Fruit fly (Drosophila melanogaster) whole organism, prepupa: ENCODE results near the gene CG43245.
A peak's percentile ranks its signal among the peaks of the same experiment; 100 is the strongest.

ENCODE experiments used
- CG10669 ChIP-seq: fragments of 200-800 bp; sonication (Bioruptor generic); optimal IDR thresholded peaks from 3 replicates; lab custom pipeline; 2018; ENCODE audit warnings: missing biosample characterization, mild to moderate bottlenecking, missing genetic modification characterization, moderate library complexity
- CG11294 ChIP-seq: fragments of 200-800 bp; sonication (Bioruptor generic); IDR thresholded peaks from 2 replicates; pipeline ENCODE4 v1.3.6; 2022; ENCODE audit warnings: missing biosample characterization, missing genetic modification characterization
- CG11762 ChIP-seq: fragments of 200-800 bp; sonication (Bioruptor generic); optimal IDR thresholded peaks from 3 replicates; lab custom pipeline; 2016; ENCODE audit warnings: missing biosample characterization, missing genetic modification characterization; ENCODE audit not compliant: insufficient read depth
- CG11902 ChIP-seq: fragments of 200-800 bp; sonication (Bioruptor generic); optimal IDR thresholded peaks from 3 replicates; lab custom pipeline; 2016; ENCODE audit warnings: missing biosample characterization, missing genetic modification characterization
- CG15336 ChIP-seq: fragments of 200-800 bp; sonication (Bioruptor generic); IDR thresholded peaks from 2 replicates; pipeline ENCODE4 v1.3.6; 2022; ENCODE audit warnings: missing biosample characterization, missing genetic modification characterization
- CG1621 ChIP-seq: fragments of 200-800 bp; sonication (Bioruptor generic); optimal IDR thresholded peaks from 3 replicates; lab custom pipeline; 2018; ENCODE audit warnings: missing biosample characterization, mild to moderate bottlenecking, missing genetic modification characterization
- CG3032 ChIP-seq: fragments of 200-800 bp; optimal IDR thresholded peaks from 2 replicates; lab custom pipeline; 2019; ENCODE audit warnings: missing biosample characterization, mild to moderate bottlenecking, missing genetic modification characterization, moderate library complexity
- CG34406 ChIP-seq: fragments of 200-800 bp; sonication (Bioruptor generic); optimal IDR thresholded peaks from 3 replicates; lab custom pipeline; 2016; ENCODE audit warnings: missing biosample characterization, missing genetic modification characterization
- CG3919 ChIP-seq: fragments of 200-800 bp; sonication (Bioruptor generic); optimal IDR thresholded peaks from 3 replicates; lab custom pipeline; 2016; ENCODE audit warnings: missing biosample characterization, missing genetic modification characterization
- CG6276 ChIP-seq: fragments of 200-800 bp; sonication (Bioruptor generic); optimal IDR thresholded peaks from 2 replicates; lab custom pipeline; 2017; ENCODE audit warnings: missing biosample characterization, mild to moderate bottlenecking, missing genetic modification characterization
- CG6792 ChIP-seq: fragments of 200-800 bp; sonication (Bioruptor generic); optimal IDR thresholded peaks from 3 replicates; lab custom pipeline; 2016; ENCODE audit warnings: missing biosample characterization, missing genetic modification characterization
- CG6854 ChIP-seq: fragments of 200-800 bp; sonication (Bioruptor generic); optimal IDR thresholded peaks from 2 replicates; lab custom pipeline; 2017; ENCODE audit warnings: missing biosample characterization, mild to moderate bottlenecking, missing genetic modification characterization
- CG7368 ChIP-seq: fragments of 200-800 bp; sonication (Bioruptor generic); optimal IDR thresholded peaks from 3 replicates; lab custom pipeline; 2016; ENCODE audit warnings: missing biosample characterization, missing genetic modification characterization
- CG8119 ChIP-seq: fragments of 200-800 bp; sonication (Bioruptor generic); IDR thresholded peaks from 3 replicates; pipeline ENCODE4 v1.3.6; 2022; ENCODE audit warnings: missing biosample characterization, missing genetic modification characterization
- CG8632 ChIP-seq: fragments of 200-800 bp; sonication (Bioruptor generic); optimal IDR thresholded peaks from 3 replicates; lab custom pipeline; 2016; ENCODE audit warnings: missing biosample characterization, missing genetic modification characterization
- Eip75B ChIP-seq: fragments of 200-800 bp; sonication (Bioruptor generic); optimal IDR thresholded peaks from 3 replicates; lab custom pipeline; 2016; ENCODE audit warnings: missing biosample characterization, missing genetic modification characterization
- Ets21C ChIP-seq: fragments of 200-800 bp; sonication (Bioruptor generic); optimal IDR thresholded peaks from 3 replicates; lab custom pipeline; 2016; ENCODE audit warnings: missing biosample characterization, missing genetic modification characterization
- Ets96B ChIP-seq: fragments of 200-800 bp; optimal IDR thresholded peaks from 2 replicates; lab custom pipeline; 2019; ENCODE audit warnings: missing biosample characterization, mild to moderate bottlenecking, missing genetic modification characterization, moderate library complexity
- Gug ChIP-seq: fragments of 200-800 bp; sonication (Bioruptor generic); IDR thresholded peaks from 2 replicates; pipeline ENCODE4 v1.3.6; 2022; ENCODE audit warnings: missing biosample characterization, missing genetic modification characterization
- Hr38 ChIP-seq: sonication (Bioruptor generic); optimal IDR thresholded peaks from 2 replicates; lab custom pipeline; 2016; ENCODE audit warnings: missing biosample characterization, missing genetic modification characterization
- Hr39 ChIP-seq: fragments of 200-800 bp; sonication (Bioruptor generic); optimal IDR thresholded peaks from 2 replicates; lab custom pipeline; 2016; ENCODE audit warnings: missing biosample characterization, missing genetic modification characterization
- Hr4 ChIP-seq: fragments of 200-800 bp; sonication (Bioruptor generic); optimal IDR thresholded peaks from 3 replicates; lab custom pipeline; 2016; ENCODE audit warnings: missing biosample characterization, missing genetic modification characterization
- Lpt ChIP-seq: fragments of 200-800 bp; sonication (Bioruptor generic); optimal IDR thresholded peaks from 3 replicates; lab custom pipeline; 2016; ENCODE audit warnings: missing biosample characterization, missing genetic modification characterization
- OdsH ChIP-seq: fragments of 200-800 bp; sonication (Bioruptor generic); optimal IDR thresholded peaks from 3 replicates; lab custom pipeline; 2016; ENCODE audit warnings: missing biosample characterization, missing genetic modification characterization
- Smox ChIP-seq: fragments of 200-800 bp; sonication (Bioruptor generic); optimal IDR thresholded peaks from 3 replicates; lab custom pipeline; 2016; ENCODE audit warnings: missing biosample characterization, missing genetic modification characterization
- Sox102F ChIP-seq: fragments of 200-800 bp; sonication (Bioruptor generic); optimal IDR thresholded peaks from 2 replicates; lab custom pipeline; 2016; ENCODE audit warnings: missing biosample characterization, mild to moderate bottlenecking, missing genetic modification characterization
- Sox14 ChIP-seq: fragments of 200-800 bp; sonication (Bioruptor generic); optimal IDR thresholded peaks from 3 replicates; lab custom pipeline; 2016; ENCODE audit warnings: missing biosample characterization, missing genetic modification characterization
- Sox15 ChIP-seq: fragments of 200-800 bp; sonication (Bioruptor generic); optimal IDR thresholded peaks from 3 replicates; lab custom pipeline; 2016; ENCODE audit warnings: missing biosample characterization, missing genetic modification characterization
- achi ChIP-seq: fragments of 200-800 bp; sonication (Bioruptor generic); optimal IDR thresholded peaks from 3 replicates; lab custom pipeline; 2016; ENCODE audit warnings: missing biosample characterization, missing genetic modification characterization
- acj6 ChIP-seq: fragments of 200-800 bp; sonication (Bioruptor generic); optimal IDR thresholded peaks from 3 replicates; lab custom pipeline; 2016; ENCODE audit warnings: missing biosample characterization, missing genetic modification characterization
- cyc ChIP-seq: fragments of 200-800 bp; sonication (Bioruptor generic); optimal IDR thresholded peaks from 3 replicates; lab custom pipeline; 2016; ENCODE audit warnings: missing biosample characterization, missing genetic modification characterization
- dac ChIP-seq: fragments of 200-800 bp; sonication (Bioruptor generic); optimal IDR thresholded peaks from 2 replicates; lab custom pipeline; 2017; ENCODE audit warnings: missing biosample characterization, mild to moderate bottlenecking, missing genetic modification characterization
- dsx ChIP-seq: fragments of 200-800 bp; optimal IDR thresholded peaks from 3 replicates; lab custom pipeline; 2019; ENCODE audit warnings: missing biosample characterization, mild to moderate bottlenecking, missing genetic modification characterization, moderate library complexity; ENCODE audit not compliant: poor library complexity, severe bottlenecking
- eg ChIP-seq: fragments of 200-800 bp; sonication (Bioruptor generic); IDR thresholded peaks from 3 replicates; pipeline ENCODE4 v1.3.6; 2022; ENCODE audit warnings: missing biosample characterization, missing genetic modification characterization
- esn ChIP-seq: fragments of 200-800 bp; sonication (Bioruptor generic); optimal IDR thresholded peaks from 2 replicates; lab custom pipeline; 2016; ENCODE audit warnings: missing biosample characterization, mild to moderate bottlenecking, missing genetic modification characterization, moderate library complexity
- fd59A ChIP-seq: fragments of 200-800 bp; sonication (Bioruptor generic); optimal IDR thresholded peaks from 2 replicates; lab custom pipeline; 2017; ENCODE audit warnings: missing biosample characterization, mild to moderate bottlenecking, missing genetic modification characterization, missing genetic modification reagents
- fd85E ChIP-seq: fragments of 200-800 bp; sonication (Bioruptor generic); optimal IDR thresholded peaks from 3 replicates; lab custom pipeline; 2016; ENCODE audit warnings: missing biosample characterization, missing genetic modification characterization
- fkh ChIP-seq: fragments of 200-800 bp; sonication (Bioruptor generic); optimal IDR thresholded peaks from 3 replicates; lab custom pipeline; 2017; ENCODE audit warnings: missing biosample characterization, mild to moderate bottlenecking, missing genetic modification characterization, moderate library complexity
- lz ChIP-seq: fragments of 200-800 bp; sonication (Bioruptor generic); optimal IDR thresholded peaks from 3 replicates; lab custom pipeline; 2016; ENCODE audit warnings: missing biosample characterization, missing genetic modification characterization
- net ChIP-seq: fragments of 200-800 bp; sonication (Bioruptor generic); optimal IDR thresholded peaks from 3 replicates; lab custom pipeline; 2016; ENCODE audit warnings: missing biosample characterization, missing genetic modification characterization
- pdm3 ChIP-seq: fragments of 200-800 bp; sonication (Bioruptor generic); optimal IDR thresholded peaks from 3 replicates; lab custom pipeline; 2016; ENCODE audit warnings: missing biosample characterization, missing genetic modification characterization
- salr ChIP-seq, 2 experiments: fragments of 200-800 bp; sonication (Bioruptor generic); optimal IDR thresholded peaks; 3 replicates each; lab custom pipeline; 2016 to 2018; ENCODE audit warnings: missing biosample characterization in 2 of 2, missing genetic modification characterization in 2 of 2, mild to moderate bottlenecking in 1 of 2
- ss ChIP-seq, 2 experiments: fragments of 200-800 bp; sonication (Bioruptor generic); optimal IDR thresholded peaks; 2 replicates in 1 of 2; 3 replicates in 1 of 2; lab custom pipeline; 2017 to 2018; ENCODE audit warnings: mild to moderate bottlenecking in 2 of 2, missing biosample characterization in 2 of 2, missing genetic modification characterization in 2 of 2, moderate library complexity in 1 of 2
- svp ChIP-seq: fragments of 200-800 bp; sonication (Bioruptor generic); peaks from one replicate; lab custom pipeline; 2016; ENCODE audit warnings: missing biosample characterization, missing genetic modification characterization
- topi ChIP-seq: fragments of 200-800 bp; sonication (Bioruptor generic); optimal IDR thresholded peaks from 3 replicates; lab custom pipeline; 2016; ENCODE audit warnings: missing biosample characterization, missing genetic modification characterization
- vri ChIP-seq: fragments of 200-800 bp; sonication (Bioruptor generic); optimal IDR thresholded peaks from 3 replicates; lab custom pipeline; 2016; ENCODE audit warnings: missing biosample characterization, mild to moderate bottlenecking, missing genetic modification characterization

The CG43245 gene

DNA sequence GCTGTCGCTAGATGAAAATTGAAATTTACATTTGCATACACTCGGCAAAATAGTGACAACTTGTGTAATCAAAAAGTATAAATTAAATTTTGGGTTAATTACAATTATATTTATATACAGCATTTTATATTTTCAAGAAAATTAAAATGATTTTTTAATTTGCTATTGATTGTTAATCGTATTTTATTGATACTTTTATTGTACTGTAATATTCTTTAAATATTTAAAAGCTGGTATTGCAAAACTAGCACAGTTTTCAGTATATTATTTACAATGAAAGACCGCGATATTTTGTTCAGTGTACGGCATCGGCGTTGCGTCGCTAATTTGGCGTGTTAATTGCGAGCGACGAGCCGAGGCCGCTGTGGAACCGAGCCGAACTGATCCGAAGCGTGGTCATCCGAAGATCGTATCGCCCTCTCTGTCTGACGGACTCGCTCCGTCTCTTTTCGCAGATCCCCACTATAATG lies 19.1 kb upstream of the CG43245 start (continued):
- peak; percentile 73 for TF ChIP-seq cyc (GFP tag; lab: Kevin White, UChicago)
- TF ChIP-seq CG11902 (GFP tag; lab: Kevin White, UChicago): peak; percentile 59
- TF ChIP-seq eg (GFP tag; lab: Robert Waterston, UW): peak; percentile 94
- TF ChIP-seq Hr38: no peak
- TF ChIP-seq esn: peak; percentile 87
- TF ChIP-seq Ets21C (GFP tag; lab: Kevin White, UChicago): peak; percentile 52
- peak; percentile 32 to 94 for TF ChIP-seq salr (GFP tag; optimal IDR thresholded peaks at IDR 0.05; lab: Kevin White, UChicago)
- peak; percentile 88 for TF ChIP-seq fkh (GFP tag; lab: Kevin White, UChicago)
- TF ChIP-seq Ets96B (tag; lab: Kevin White, UChicago): peak; percentile 85
- peak; percentile 88 for TF ChIP-seq CG3032 (tag; lab: Kevin White, UChicago)
- peak; percentile 64 for TF ChIP-seq Sox14 (GFP tag; lab: Kevin White, UChicago)
- peak; percentile 96 for TF ChIP-seq CG15336 (GFP tag; lab: Robert Waterston, UW)
- peak; percentile 77 for TF ChIP-seq CG11762
- peak; percentile 91 for TF ChIP-seq Gug
- TF ChIP-seq CG34406 (GFP tag; lab: Kevin White, UChicago): peak; percentile 88
- TF ChIP-seq CG7368 (GFP tag; lab: Kevin White, UChicago): peak; percentile 67
- peak; percentile 76 for TF ChIP-seq Sox102F
- peak; percentile 50 for TF ChIP-seq vri (GFP tag; lab: Kevin White, UChicago)
- TF ChIP-seq CG11294 (GFP tag; lab: Robert Waterston, UW): peak; percentile 88
- peak; percentile 72 for TF ChIP-seq fd59A (GFP tag; lab: Kevin White, UChicago)
- TF ChIP-seq ss (GFP tag; optimal IDR thresholded peaks at IDR 0.05; lab: Kevin White, UChicago): peak; percentile 76 to 81
- peak; percentile 68 for TF ChIP-seq Sox15 (GFP tag; lab: Kevin White, UChicago)
- peak; percentile 92 for TF ChIP-seq Lpt (GFP tag; lab: Kevin White, UChicago)
- peak; percentile 85 for TF ChIP-seq CG6792 (GFP tag; lab: Kevin White, UChicago)
- TF ChIP-seq CG6276 (GFP tag; lab: Kevin White, UChicago): peak; percentile 93
- peak; percentile 83 for TF ChIP-seq CG8632 (GFP tag; lab: Kevin White, UChicago)
- peak; percentile 89 for TF ChIP-seq CG3919 (GFP tag; lab: Kevin White, UChicago)
- TF ChIP-seq svp (GFP tag; lab: Kevin White, UChicago): peak; percentile 89
- TF ChIP-seq Eip75B (GFP tag; lab: Kevin White, UChicago): peak; percentile 61
- peak; percentile 83 for TF ChIP-seq dsx (GFP tag; lab: Kevin White, UChicago)
- peak; percentile 82 for TF ChIP-seq pdm3
- peak; percentile 64 for TF ChIP-seq lz (GFP tag; lab: Kevin White, UChicago)
- TF ChIP-seq Hr4 (GFP tag; lab: Kevin White, UChicago): peak; percentile 90
- peak; percentile 79 for TF ChIP-seq CG10669 (GFP tag; lab: Kevin White, UChicago)
- TF ChIP-seq CG1621 (tag; lab: Kevin White, UChicago): peak; percentile 74
- peak; percentile 48 for TF ChIP-seq CG6854 (GFP tag; lab: Kevin White, UChicago)
- TF ChIP-seq CG8119 (GFP tag; lab: Robert Waterston, UW): peak; percentile 97
- TF ChIP-seq, all 60 proteins: peak for 58

DNA sequence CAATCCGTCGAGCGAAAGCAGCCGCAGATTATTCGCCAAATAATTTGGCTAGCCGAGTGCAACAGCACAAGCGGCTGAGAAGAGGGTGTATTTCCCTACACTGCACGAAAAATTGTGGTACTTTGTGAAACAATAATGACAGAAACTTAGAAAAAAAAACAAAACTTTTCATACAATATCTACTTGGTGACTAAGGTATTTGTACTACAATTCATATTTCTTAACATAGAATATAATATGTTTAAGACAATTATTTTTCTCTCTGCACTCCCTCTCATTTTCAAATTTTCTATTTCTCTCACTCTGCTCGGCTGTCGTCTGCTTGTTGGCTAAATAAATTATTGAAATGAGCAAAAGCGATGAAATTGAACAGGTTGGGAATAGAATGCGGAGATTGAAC lies 15.6 kb upstream of the CG43245 start:
- TF ChIP-seq topi (GFP tag; lab: Kevin White, UChicago): peak; percentile 2
- TF ChIP-seq OdsH: peak; percentile 50
- no peak for TF ChIP-seq Sox15 (GFP tag; lab: Kevin White, UChicago)
- TF ChIP-seq Sox14 (GFP tag; lab: Kevin White, UChicago): peak; percentile 35
- TF ChIP-seq achi (GFP tag; lab: Kevin White, UChicago): peak; percentile 41
- TF ChIP-seq Lpt (GFP tag; lab: Kevin White, UChicago): no peak
- no peak for TF ChIP-seq Hr38
- TF ChIP-seq CG10669 (GFP tag; lab: Kevin White, UChicago): no peak
- peak; percentile 26 for TF ChIP-seq acj6
- TF ChIP-seq Ets96B (tag; lab: Kevin White, UChicago): no peak
- peak; percentile 55 for TF ChIP-seq CG3919 (GFP tag; lab: Kevin White, UChicago)
- TF ChIP-seq fd85E: no peak
- TF ChIP-seq CG11762: no peak
- peak; percentile 89 for TF ChIP-seq CG15336 (GFP tag; lab: Robert Waterston, UW)
- TF ChIP-seq dac (GFP tag; lab: Kevin White, UChicago): peak; percentile 29
- TF ChIP-seq CG34406 (GFP tag; lab: Kevin White, UChicago): no peak
- TF ChIP-seq lz (GFP tag; lab: Kevin White, UChicago): no peak
- peak; percentile 89 for TF ChIP-seq eg (GFP tag; lab: Robert Waterston, UW)
- TF ChIP-seq Smox (GFP tag; lab: Kevin White, UChicago): no peak
- TF ChIP-seq fkh (GFP tag; lab: Kevin White, UChicago): no peak
- TF ChIP-seq CG6792 (GFP tag; lab: Kevin White, UChicago): no peak
- no peak for TF ChIP-seq CG8632 (GFP tag; lab: Kevin White, UChicago)
- peak; percentile 43 for TF ChIP-seq net
- no peak for TF ChIP-seq CG11902 (GFP tag; lab: Kevin White, UChicago)
- peak; percentile 77 for TF ChIP-seq CG11294 (GFP tag; lab: Robert Waterston, UW)
- TF ChIP-seq pdm3: peak; percentile 27
- TF ChIP-seq Hr39 (GFP tag; lab: Kevin White, UChicago): no peak
- no peak for TF ChIP-seq esn
- no peak for TF ChIP-seq dsx (GFP tag; lab: Kevin White, UChicago)
- TF ChIP-seq ss (GFP tag; optimal IDR thresholded peaks at IDR 0.05; lab: Kevin White, UChicago): no peak
